Worm (Caenorhabditis elegans): ENCODE measurements around the gene F20D6.5.

F20D6.5 gene

ce11 chrV:8168219-8168962, 6.6 kb downstream of the F20D6.5 start, which contains the start of gene F20D6.8:
Gene F20D6.8 (minus strand): TSS chrV:8168269.
- TF ChIP-seq fax-1 (tag; optimal IDR thresholded peaks at IDR 0.05) (no peak), unc-42 (tag; optimal IDR thresholded peaks at IDR 0.05) (peak; percentile 31)

- TF ChIP-seq ceh-22 (tag; optimal IDR thresholded peaks at IDR 0.05) = no peak
- TF ChIP-seq ceh-18 (tag; optimal IDR thresholded peaks at IDR 0.05) = no peak
- TF ChIP-seq K09A11.1 (tag; optimal IDR thresholded peaks at IDR 0.05; ENCODE audit: insufficient read depth) = no peak
- no peak for TF ChIP-seq unc-3 (GFP tag; conservative IDR thresholded peaks at IDR 0.05)
- no peak for TF ChIP-seq unc-3 (tag; optimal IDR thresholded peaks at IDR 0.05)
- no peak for TF ChIP-seq unc-86 (tag; optimal IDR thresholded peaks at IDR 0.05)
- TF ChIP-seq dmd-4 (tag; optimal IDR thresholded peaks at IDR 0.05; ENCODE audit: borderline replicate concordance) = no peak
- no peak for TF ChIP-seq hlh-13 (GFP tag; optimal IDR thresholded peaks at IDR 0.05)
These were observed 7.4 kb downstream of the F20D6.5 start for ce11 chrV:8169150-8169549.

ce11 chrV:8170300-8170699, 8.5 kb downstream of the F20D6.5 start:
- TF ChIP-seq lin-11 (tag; optimal IDR thresholded peaks at IDR 0.05) = no peak
- TF ChIP-seq dve-1 (tag; optimal IDR thresholded peaks at IDR 0.05) = no peak
- no peak for TF ChIP-seq lim-6 (tag; optimal IDR thresholded peaks at IDR 0.05)
- TF ChIP-seq tbx-7 (tag; optimal IDR thresholded peaks at IDR 0.05) = no peak
- no peak for TF ChIP-seq pha-2 (tag; optimal IDR thresholded peaks at IDR 0.05)
- no peak for TF ChIP-seq hlh-6 (tag; optimal IDR thresholded peaks at IDR 0.05)
- TF ChIP-seq Y22D7AL.16 (tag; optimal IDR thresholded peaks at IDR 0.05) = no peak
- no peak for TF ChIP-seq ceh-6 (GFP tag; optimal IDR thresholded peaks at IDR 0.05)
- no peak for TF ChIP-seq ztf-16 (tag; optimal IDR thresholded peaks at IDR 0.05)
- no peak for TF ChIP-seq pax-1 (tag; optimal IDR thresholded peaks at IDR 0.05)
- no peak for TF ChIP-seq unc-42 (tag; optimal IDR thresholded peaks at IDR 0.05)
- no peak for TF ChIP-seq sox-2 (GFP tag; IDR thresholded peaks at IDR 0.05)
- no peak for TF ChIP-seq gmeb-2 (tag; optimal IDR thresholded peaks at IDR 0.05)
- TF ChIP-seq elt-4 (tag; optimal IDR thresholded peaks at IDR 0.05) = no peak
- TF ChIP-seq ceh-48 (tag; optimal IDR thresholded peaks at IDR 0.05) = no peak
- no peak for TF ChIP-seq tbx-2 (tag; optimal IDR thresholded peaks at IDR 0.05)

ce11 chrV:8171688-8172087, 9.9 kb downstream of the F20D6.5 start:
- no peak for TF ChIP-seq ceh-30 (tag; optimal IDR thresholded peaks at IDR 0.05)
- no peak for TF ChIP-seq ceh-18 (tag; optimal IDR thresholded peaks at IDR 0.05)
- no peak for TF ChIP-seq pha-4 (tag; optimal IDR thresholded peaks at IDR 0.05)
- TF ChIP-seq pag-3 (tag; optimal IDR thresholded peaks at IDR 0.05; ENCODE audit: borderline replicate concordance) = no peak
- TF ChIP-seq ceh-19 (GFP tag; optimal IDR thresholded peaks at IDR 0.05) = no peak
- no peak for TF ChIP-seq unc-86 (tag; optimal IDR thresholded peaks at IDR 0.05)
- no peak for TF ChIP-seq gmeb-2 (tag; optimal IDR thresholded peaks at IDR 0.05)
- TF ChIP-seq nhr-232 (tag; optimal IDR thresholded peaks at IDR 0.05) = no peak
- no peak for TF ChIP-seq fkh-6 (tag; optimal IDR thresholded peaks at IDR 0.05)

- TF ChIP-seq ceh-6 (GFP tag; optimal IDR thresholded peaks at IDR 0.05) (no peak), ets-4 (tag; optimal IDR thresholded peaks at IDR 0.05) (no peak), sdc-2 (tag; optimal IDR thresholded peaks at IDR 0.05) (no peak), ceh-48 (tag; optimal IDR thresholded peaks at IDR 0.05) (no peak), pha-4 (tag; optimal IDR thresholded peaks at IDR 0.05) (no peak), hlh-13 (GFP tag; optimal IDR thresholded peaks at IDR 0.05) (no peak), C38D4.7 (GFP tag; optimal IDR thresholded peaks at IDR 0.05) (no peak), tbx-7 (tag; optimal IDR thresholded peaks at IDR 0.05) (no peak), unc-86 (tag; optimal IDR thresholded peaks at IDR 0.05) (no peak), ahr-1 (tag; optimal IDR thresholded peaks at IDR 0.05) (no peak), elt-4 (tag; optimal IDR thresholded peaks at IDR 0.05) (no peak), syd-9 (tag; optimal IDR thresholded peaks at IDR 0.05) (no peak), ttx-3 (tag; optimal IDR thresholded peaks at IDR 0.05) (no peak), ceh-18 (tag; optimal IDR thresholded peaks at IDR 0.05) (no peak), pha-2 (tag; optimal IDR thresholded peaks at IDR 0.05) (no peak), Y22D7AL.16 (tag; optimal IDR thresholded peaks at IDR 0.05) (no peak), rnt-1 (tag; optimal IDR thresholded peaks at IDR 0.05) (no peak)
These were observed 15.6 kb downstream of the F20D6.5 start, which contains the start of gene F20D6.9 for ce11 chrV:8177349-8177748. Gene F20D6.9 (minus strand): TSS chrV:8177449.
